Worm (Caenorhabditis elegans) whole organism, early embryonic: ENCODE data around the gene pgp-13.

Experiments used
- F13C5.2 ChIP-seq: sonication (generic microtip); optimal IDR thresholded peaks from 2 replicates; lab custom pipeline; 2017; ENCODE audit warnings: mild to moderate bottlenecking, missing genetic modification characterization, inconsistent platforms, missing compliant biosample characterization
- aly-1 ChIP-seq: sonication (generic microtip); optimal IDR thresholded peaks from 2 replicates; lab custom pipeline; 2016; ENCODE audit warnings: missing genetic modification characterization, missing compliant biosample characterization
- ama-1 ChIP-seq: fragments of 150-350 bp; optimal IDR thresholded peaks from 2 replicates; lab custom pipeline; 2014
- ceh-13 ChIP-seq: fragments of 200-800 bp; sonication (Bioruptor generic); optimal IDR thresholded peaks from 2 replicates; lab custom pipeline; 2018; ENCODE audit warnings: mild to moderate bottlenecking, missing genetic modification characterization, missing compliant biosample characterization
- ets-7 ChIP-seq: sonication (generic microtip); optimal IDR thresholded peaks from 2 replicates; lab custom pipeline; 2016; ENCODE audit warnings: missing genotype, missing genetic modification characterization, missing compliant biosample characterization
- flt-1 ChIP-seq: fragments of 200-800 bp; sonication (Bioruptor generic); IDR thresholded peaks from 2 replicates; pipeline ENCODE4 v1.3.6; 2022; ENCODE audit warnings: missing genetic modification characterization, missing compliant biosample characterization
- hnd-1 ChIP-seq: sonication (generic microtip); optimal IDR thresholded peaks from 2 replicates; lab custom pipeline; 2016; ENCODE audit warnings: missing genetic modification characterization, missing compliant biosample characterization

- no peak for TF ChIP-seq flt-1
- TF ChIP-seq ceh-13 (GFP tag; lab: Kevin White, UChicago) = no peak
- no peak for TF ChIP-seq ama-1 (lab: Kevin White, UChicago)
- TF ChIP-seq hnd-1 (tag; lab: Kevin White, UChicago) = no peak
- TF ChIP-seq aly-1 (tag; lab: Kevin White, UChicago) = no peak
- TF ChIP-seq F13C5.2 (tag; lab: Kevin White, UChicago) = no peak
- no peak for TF ChIP-seq ets-7 (tag; lab: Kevin White, UChicago)
Observed at ce11 chrX:12764009-12764408, 25.5 kb downstream of the pgp-13 start.
